Worm (Caenorhabditis elegans) whole organism, early embryonic: ENCODE data around the gene srh-55.

Experiments used
- ama-1 ChIP-seq: fragments of 150-350 bp; optimal IDR thresholded peaks from 2 replicates; lab custom pipeline; 2014
- ets-7 ChIP-seq: sonication (generic microtip); optimal IDR thresholded peaks from 2 replicates; lab custom pipeline; 2016; ENCODE audit warnings: missing genotype, missing genetic modification characterization, missing compliant biosample characterization
- flt-1 ChIP-seq: fragments of 200-800 bp; sonication (Bioruptor generic); IDR thresholded peaks from 2 replicates; pipeline ENCODE4 v1.3.6; 2022; ENCODE audit warnings: missing genetic modification characterization, missing compliant biosample characterization
- hmbx-1 ChIP-seq: sonication (generic microtip); optimal IDR thresholded peaks from 2 replicates; lab custom pipeline; 2016; ENCODE audit warnings: mild to moderate bottlenecking, missing genetic modification characterization, missing compliant biosample characterization
- hmg-4 ChIP-seq: fragments of 200-800 bp; sonication (Bioruptor generic); optimal IDR thresholded peaks from 2 replicates; lab custom pipeline; 2018; ENCODE audit warnings: mild to moderate bottlenecking, missing genetic modification characterization, missing compliant biosample characterization
- hnd-1 ChIP-seq: sonication (generic microtip); optimal IDR thresholded peaks from 2 replicates; lab custom pipeline; 2016; ENCODE audit warnings: missing genetic modification characterization, missing compliant biosample characterization
- pes-1 ChIP-seq: fragments of 200-800 bp; sonication (Bioruptor generic); IDR thresholded peaks from 2 replicates; pipeline ENCODE4 v1.3.6; 2022; ENCODE audit warnings: missing genetic modification reagents, missing genetic modification characterization, missing compliant biosample characterization
- tbx-11 ChIP-seq: fragments of 200-800 bp; sonication (Bioruptor generic); IDR thresholded peaks from 2 replicates; pipeline ENCODE4 v1.3.6; 2022; ENCODE audit warnings: missing genetic modification characterization, missing compliant biosample characterization

DNA sequence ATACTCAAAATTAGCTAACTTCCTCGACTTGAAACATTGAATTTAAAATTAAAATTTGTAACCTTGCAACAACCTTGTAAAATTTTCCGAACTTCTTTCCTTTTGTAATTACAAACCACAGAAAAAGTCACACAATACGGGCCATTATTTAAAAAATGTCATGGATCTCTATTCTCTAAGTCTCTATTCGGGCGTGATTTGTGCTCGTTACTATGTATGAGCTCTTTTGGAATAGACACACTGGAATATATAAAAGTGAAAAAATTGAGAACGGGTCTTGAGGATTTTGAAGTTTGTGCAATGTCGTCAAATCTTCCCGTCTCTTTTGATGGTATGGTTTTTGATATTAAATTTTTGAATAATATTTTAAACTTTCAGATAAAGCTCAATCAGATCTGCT, 25.4 kb upstream of the srh-55 start, which contains the start of gene srr-7:
- no peak for TF ChIP-seq pes-1 (GFP tag; lab: Robert Waterston, UW)
- no peak for TF ChIP-seq ama-1 (lab: Kevin White, UChicago)
- TF ChIP-seq flt-1 (GFP tag; lab: Robert Waterston, UW), result no peak
- TF ChIP-seq hnd-1, result no peak
- no peak for TF ChIP-seq ets-7 (tag; lab: Kevin White, UChicago)
- no peak for TF ChIP-seq hmbx-1 (tag; lab: Kevin White, UChicago)
- no peak for TF ChIP-seq tbx-11 (GFP tag; lab: Robert Waterston, UW)
- no peak for TF ChIP-seq hmg-4 (GFP tag; lab: Kevin White, UChicago)
